Worm (Caenorhabditis elegans) whole organism, late embryonic: ENCODE results near the gene daf-11.
A peak's percentile ranks its signal among the peaks of the same experiment; 100 is the strongest.

ENCODE experiments used
- C08G9.2 ChIP-seq: sonication (generic microtip); optimal IDR thresholded peaks from 2 replicates; lab custom pipeline; 2016; ENCODE audit warnings: mild to moderate bottlenecking, missing genetic modification characterization, moderate library complexity, missing compliant biosample characterization
- K02D7.2 ChIP-seq: sonication (generic microtip); optimal IDR thresholded peaks from 2 replicates; lab custom pipeline; 2017; ENCODE audit warnings: mild to moderate bottlenecking, missing genetic modification characterization, missing compliant biosample characterization
- T23F11.4 ChIP-seq: fragments of 200-800 bp; sonication (Bioruptor generic); optimal IDR thresholded peaks from 2 replicates; lab custom pipeline; 2018; ENCODE audit warnings: mild to moderate bottlenecking, missing genetic modification characterization, missing compliant biosample characterization
- ahr-1 ChIP-seq: sonication (generic microtip); optimal IDR thresholded peaks from 2 replicates; lab custom pipeline; 2016; ENCODE audit warnings: missing genetic modification characterization, missing compliant biosample characterization
- ceh-14 ChIP-seq: sonication (generic microtip); optimal IDR thresholded peaks from 2 replicates; lab custom pipeline; 2016; ENCODE audit warnings: missing genotype, missing genetic modification characterization, missing compliant biosample characterization
- ceh-18 ChIP-seq: sonication (generic microtip); optimal IDR thresholded peaks from 2 replicates; lab custom pipeline; 2016; ENCODE audit warnings: missing genetic modification characterization, missing compliant biosample characterization
- ceh-19 ChIP-seq: fragments of 200-800 bp; sonication (Bioruptor generic); optimal IDR thresholded peaks from 2 replicates; lab custom pipeline; 2018; ENCODE audit warnings: mild to moderate bottlenecking, missing genetic modification characterization, missing compliant biosample characterization
- ceh-34 ChIP-seq: sonication (generic microtip); optimal IDR thresholded peaks from 2 replicates; lab custom pipeline; 2016; ENCODE audit warnings: mild to moderate bottlenecking, missing genetic modification characterization, missing compliant biosample characterization
- ceh-48 ChIP-seq: sonication (generic microtip); optimal IDR thresholded peaks from 2 replicates; lab custom pipeline; 2016; ENCODE audit warnings: missing genetic modification characterization, inconsistent platforms, missing compliant biosample characterization
- ceh-9 ChIP-seq: sonication (generic microtip); optimal IDR thresholded peaks from 2 replicates; lab custom pipeline; 2016; ENCODE audit warnings: mild to moderate bottlenecking, missing genetic modification characterization, inconsistent platforms, missing compliant biosample characterization
- elt-2 ChIP-seq: sonication (generic microtip); optimal IDR thresholded peaks from 2 replicates; lab custom pipeline; 2016; ENCODE audit warnings: missing genetic modification reagents, missing genetic modification characterization, missing compliant biosample characterization
- elt-4 ChIP-seq: sonication (generic microtip); optimal IDR thresholded peaks from 2 replicates; lab custom pipeline; 2016; ENCODE audit warnings: missing genetic modification characterization, missing compliant biosample characterization
- eyg-1 ChIP-seq: sonication (generic microtip); optimal IDR thresholded peaks from 2 replicates; lab custom pipeline; 2016; ENCODE audit warnings: missing genotype, missing genetic modification characterization, missing compliant biosample characterization
- fax-1 ChIP-seq: sonication (generic microtip); optimal IDR thresholded peaks from 2 replicates; lab custom pipeline; 2016; ENCODE audit warnings: missing genotype, missing genetic modification characterization, missing compliant biosample characterization
- fkh-6 ChIP-seq: sonication (generic microtip); optimal IDR thresholded peaks from 2 replicates; lab custom pipeline; 2016; ENCODE audit warnings: missing genetic modification characterization, missing compliant biosample characterization
- hlh-13 ChIP-seq: fragments of 200-800 bp; sonication (Bioruptor generic); optimal IDR thresholded peaks from 2 replicates; lab custom pipeline; 2018; ENCODE audit warnings: mild to moderate bottlenecking, missing genetic modification characterization, missing compliant biosample characterization
- hlh-30 ChIP-seq: sonication (generic microtip); optimal IDR thresholded peaks from 2 replicates; lab custom pipeline; 2017; ENCODE audit warnings: antibody characterized with exemption, missing genetic modification characterization, missing compliant biosample characterization; ENCODE audit not compliant: insufficient read depth
- hlh-8 ChIP-seq: sonication (generic microtip); optimal IDR thresholded peaks from 2 replicates; lab custom pipeline; 2016; ENCODE audit warnings: missing genotype, missing genetic modification characterization, missing compliant biosample characterization
- lim-6 ChIP-seq: sonication (generic microtip); optimal IDR thresholded peaks from 2 replicates; lab custom pipeline; 2016; ENCODE audit warnings: missing genetic modification characterization, missing compliant biosample characterization
- madf-2 ChIP-seq: sonication (generic microtip); optimal IDR thresholded peaks from 2 replicates; lab custom pipeline; 2017; ENCODE audit warnings: missing genetic modification characterization, missing compliant biosample characterization
- nfya-1 ChIP-seq: sonication (generic microtip); optimal IDR thresholded peaks from 2 replicates; lab custom pipeline; 2017; ENCODE audit warnings: missing genetic modification characterization, mild to moderate bottlenecking, missing compliant biosample characterization, antibody characterized with exemption, moderate library complexity
- nhr-232 ChIP-seq: sonication (generic microtip); optimal IDR thresholded peaks from 2 replicates; lab custom pipeline; 2016; ENCODE audit warnings: missing genetic modification characterization, missing compliant biosample characterization
- npax-4 ChIP-seq: sonication (generic microtip); optimal IDR thresholded peaks from 2 replicates; lab custom pipeline; 2016; ENCODE audit warnings: missing genetic modification characterization, missing compliant biosample characterization
- pag-3 ChIP-seq: sonication (generic microtip); optimal IDR thresholded peaks from 2 replicates; lab custom pipeline; 2016; ENCODE audit warnings: missing compliant biosample characterization, missing genetic modification characterization, borderline replicate concordance
- pat-9 ChIP-seq: fragments of 200-800 bp; sonication (Bioruptor generic); optimal IDR thresholded peaks from 2 replicates; lab custom pipeline; 2018; ENCODE audit warnings: mild to moderate bottlenecking, missing genetic modification characterization, moderate library complexity, missing compliant biosample characterization
- sox-2 ChIP-seq: fragments of 200-800 bp; sonication (Bioruptor generic); IDR thresholded peaks from 2 replicates; pipeline ENCODE4 v1.3.6; 2022; ENCODE audit warnings: missing genetic modification reagents, missing genetic modification characterization, missing compliant biosample characterization
- sox-4 ChIP-seq: sonication (generic microtip); optimal IDR thresholded peaks from 2 replicates; lab custom pipeline; 2017; ENCODE audit warnings: mild to moderate bottlenecking, missing genetic modification characterization, inconsistent platforms, missing compliant biosample characterization
- tbx-2 ChIP-seq: sonication (generic microtip); optimal IDR thresholded peaks from 2 replicates; lab custom pipeline; 2016; ENCODE audit warnings: missing genetic modification characterization, missing compliant biosample characterization
- tbx-7 ChIP-seq: sonication (generic microtip); optimal IDR thresholded peaks from 2 replicates; lab custom pipeline; 2016; ENCODE audit warnings: missing genotype, missing genetic modification characterization, missing compliant biosample characterization
- unc-42 ChIP-seq: sonication (generic microtip); optimal IDR thresholded peaks from 2 replicates; lab custom pipeline; 2016; ENCODE audit warnings: missing genotype, missing genetic modification characterization, missing compliant biosample characterization
- unc-55 ChIP-seq: sonication (generic microtip); optimal IDR thresholded peaks from 2 replicates; lab custom pipeline; 2017; ENCODE audit warnings: missing biosample characterization, missing genetic modification reagents, missing genetic modification characterization
- unc-86 ChIP-seq: sonication (generic microtip); optimal IDR thresholded peaks from 2 replicates; lab custom pipeline; 2016; ENCODE audit warnings: missing genetic modification characterization, missing compliant biosample characterization
- zip-5 ChIP-seq: sonication (generic microtip); optimal IDR thresholded peaks from 2 replicates; lab custom pipeline; 2016; ENCODE audit warnings: missing genetic modification characterization, missing compliant biosample characterization
- ztf-16 ChIP-seq: sonication (generic microtip); optimal IDR thresholded peaks from 2 replicates; lab custom pipeline; 2017; ENCODE audit warnings: missing genetic modification characterization, missing compliant biosample characterization

The daf-11 gene

DNA sequence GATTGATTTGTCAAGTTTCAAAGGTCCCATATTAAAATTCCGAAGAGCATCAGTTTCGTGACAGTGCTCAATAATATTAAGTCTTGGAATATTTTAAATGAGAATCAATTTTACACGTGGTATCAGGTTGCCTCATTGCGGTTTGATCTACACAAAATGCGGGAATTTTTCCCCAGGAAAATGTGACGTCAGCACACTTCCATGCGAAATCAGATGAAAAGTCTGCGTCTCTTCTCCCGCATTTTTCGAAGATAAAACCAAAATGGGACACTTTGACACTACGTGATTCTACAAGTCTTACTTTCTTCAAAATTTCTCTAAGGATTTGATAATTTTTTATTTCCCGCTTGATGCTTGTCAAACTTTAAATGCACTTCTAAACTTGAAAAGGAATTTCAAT, 3.0 kb downstream of the daf-11 start:
- TF ChIP-seq fax-1 (no peak), elt-4 (tag; lab: Kevin White, UChicago) (no peak), fkh-6 (tag; lab: Kevin White, UChicago) (no peak), madf-2 (tag; lab: Kevin White, UChicago) (no peak), zip-5 (tag; lab: Kevin White, UChicago) (no peak), ceh-48 (tag; lab: Kevin White, UChicago) (no peak), sox-4 (tag; lab: Kevin White, UChicago) (no peak), hlh-8 (tag; lab: Kevin White, UChicago) (no peak), lim-6 (tag; lab: Kevin White, UChicago) (no peak), pat-9 (tag; lab: Kevin White, UChicago) (no peak), ceh-9 (tag; lab: Kevin White, UChicago) (no peak), ceh-14 (no peak), pag-3 (tag; lab: Kevin White, UChicago) (no peak), npax-4 (tag; lab: Kevin White, UChicago) (no peak), ceh-34 (tag; lab: Kevin White, UChicago) (no peak), ceh-19 (GFP tag; lab: Kevin White, UChicago) (no peak), tbx-2 (no peak), ztf-16 (tag; lab: Kevin White, UChicago) (no peak), ceh-18 (no peak)

DNA sequence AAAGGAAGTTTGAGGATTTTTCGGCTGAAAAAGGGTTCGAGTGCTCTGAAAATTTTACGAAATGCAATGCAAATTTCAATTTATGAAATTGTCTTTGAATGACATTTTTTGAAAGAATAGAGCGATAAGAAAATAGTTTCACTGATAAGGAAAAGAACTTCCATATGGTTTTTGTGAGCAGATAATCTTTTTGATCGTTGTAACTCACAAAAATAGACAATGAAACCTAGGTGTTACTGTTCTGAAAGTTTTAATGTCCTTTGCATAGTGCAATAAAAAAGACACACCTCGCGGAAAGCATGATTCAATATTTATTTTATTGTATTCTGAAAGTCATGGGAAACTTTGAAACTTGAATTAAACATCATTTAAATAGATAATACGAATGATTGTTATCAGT, 8.9 kb downstream of the daf-11 start:
- TF ChIP-seq fkh-6 (tag; lab: Kevin White, UChicago) (no peak), hlh-8 (tag; lab: Kevin White, UChicago) (no peak), elt-2 (peak; percentile 23)

ce11 chrV:11715797-11716196, 10.1 kb downstream of the daf-11 start, which contains the start of gene tre-3:
TSS of gene tre-3 (minus strand) at chrV:11715903.
- TF ChIP-seq nhr-232 (tag; lab: Kevin White, UChicago) (no peak), eyg-1 (tag; lab: Kevin White, UChicago) (no peak), C08G9.2 (tag; lab: Kevin White, UChicago) (no peak), tbx-7 (tag; lab: Kevin White, UChicago) (no peak), pat-9 (tag; lab: Kevin White, UChicago) (no peak)

DNA sequence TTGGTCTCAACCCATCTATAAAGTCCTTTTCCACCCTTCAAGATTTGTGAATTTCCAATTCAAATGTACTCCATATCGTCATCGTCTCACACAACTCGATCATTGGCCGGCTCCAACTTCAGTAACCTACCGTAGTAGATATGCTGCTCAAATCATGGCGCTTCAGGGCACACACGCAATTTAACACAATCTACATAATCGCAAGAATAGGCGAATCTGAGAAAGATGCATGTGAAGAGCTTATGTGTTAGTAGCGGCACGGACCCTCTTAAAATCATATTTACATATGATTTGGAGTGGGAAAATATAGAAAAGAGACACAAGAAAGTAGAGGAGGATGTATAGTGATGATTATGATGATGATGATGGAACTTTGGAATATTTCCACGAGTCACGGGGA, 14.1 kb downstream of the daf-11 start:
- TF ChIP-seq unc-55 = no peak
- TF ChIP-seq unc-42 (tag; lab: Kevin White, UChicago) = peak; percentile 52
- TF ChIP-seq, all 69 proteins: peak for 1

DNA sequence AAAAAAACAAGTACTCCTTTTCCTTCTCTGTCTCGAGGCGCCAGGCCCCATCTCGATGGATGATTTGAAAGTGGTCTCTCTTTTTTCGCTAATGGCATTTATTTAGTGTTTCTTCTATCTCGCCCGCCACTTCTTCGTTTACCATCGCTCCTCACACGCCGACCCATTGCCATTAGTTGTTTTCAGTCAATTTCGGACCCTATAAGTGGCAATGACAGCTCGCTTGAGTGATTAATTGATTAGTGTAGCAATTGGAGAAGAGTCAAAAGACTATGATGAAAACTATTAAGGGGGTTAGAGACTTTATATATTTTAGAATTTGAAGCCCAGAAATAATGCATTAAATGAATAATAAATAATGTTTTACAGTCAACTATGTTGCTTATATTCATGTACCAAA, 19.5 kb downstream of the daf-11 start:
- no peak for TF ChIP-seq ahr-1
- TF ChIP-seq unc-86 (tag; lab: Kevin White, UChicago) = no peak
- no peak for TF ChIP-seq fkh-6 (tag; lab: Kevin White, UChicago)
- no peak for TF ChIP-seq K02D7.2 (tag; lab: Kevin White, UChicago)
- no peak for TF ChIP-seq sox-2
- TF ChIP-seq T23F11.4 = no peak
- no peak for TF ChIP-seq hlh-13 (GFP tag; lab: Kevin White, UChicago)
- TF ChIP-seq ceh-48 (tag; lab: Kevin White, UChicago) = no peak
- no peak for TF ChIP-seq hlh-30 (tag; lab: Kevin White, UChicago)
- TF ChIP-seq, all 69 proteins: peak for 0

- TF ChIP-seq unc-42 (tag; lab: Kevin White, UChicago) (no peak), nfya-1 (tag; lab: Kevin White, UChicago) (peak; percentile 80), pag-3 (tag; lab: Kevin White, UChicago) (no peak)
Observed at ce11 chrV:11705399-11705798, 20.5 kb downstream of the daf-11 start, which contains the start of gene ceh-32. TSS of gene ceh-32 (minus strand) at chrV:11705400.
